Worm (Caenorhabditis elegans) whole organism, early embryonic: ENCODE data around the gene T05B4.13.

ENCODE experiments used
- aly-1 ChIP-seq: sonication (generic microtip); optimal IDR thresholded peaks from 2 replicates; lab custom pipeline; 2016; ENCODE audit warnings: missing genetic modification characterization, missing compliant biosample characterization
- ama-1 ChIP-seq: fragments of 150-350 bp; optimal IDR thresholded peaks from 2 replicates; lab custom pipeline; 2014
- ceh-36 ChIP-seq: sonication (generic microtip); optimal IDR thresholded peaks from 2 replicates; lab custom pipeline; 2016; ENCODE audit warnings: missing genetic modification characterization, inconsistent platforms, missing compliant biosample characterization
- ets-7 ChIP-seq: sonication (generic microtip); optimal IDR thresholded peaks from 2 replicates; lab custom pipeline; 2016; ENCODE audit warnings: missing genotype, missing genetic modification characterization, missing compliant biosample characterization
- flt-1 ChIP-seq: fragments of 200-800 bp; sonication (Bioruptor generic); IDR thresholded peaks from 2 replicates; pipeline ENCODE4 v1.3.6; 2022; ENCODE audit warnings: missing genetic modification characterization, missing compliant biosample characterization
- hmg-4 ChIP-seq: fragments of 200-800 bp; sonication (Bioruptor generic); optimal IDR thresholded peaks from 2 replicates; lab custom pipeline; 2018; ENCODE audit warnings: mild to moderate bottlenecking, missing genetic modification characterization, missing compliant biosample characterization
- pes-1 ChIP-seq: fragments of 200-800 bp; sonication (Bioruptor generic); IDR thresholded peaks from 2 replicates; pipeline ENCODE4 v1.3.6; 2022; ENCODE audit warnings: missing genetic modification reagents, missing genetic modification characterization, missing compliant biosample characterization
- sea-1 ChIP-seq: fragments of 200-800 bp; sonication (Bioruptor generic); conservative IDR thresholded peaks from 2 replicates; pipeline ENCODE4 v1.3.6; 2022; ENCODE audit warnings: missing genetic modification characterization, missing compliant biosample characterization
- tbx-11 ChIP-seq: fragments of 200-800 bp; sonication (Bioruptor generic); IDR thresholded peaks from 2 replicates; pipeline ENCODE4 v1.3.6; 2022; ENCODE audit warnings: missing genetic modification characterization, missing compliant biosample characterization
- tbx-37 ChIP-seq: fragments of 200-800 bp; sonication (Bioruptor generic); conservative IDR thresholded peaks from 2 replicates; pipeline ENCODE4 v1.3.6; 2022; ENCODE audit warnings: missing genetic modification reagents, missing genetic modification characterization, missing compliant biosample characterization
- tra-4 ChIP-seq: sonication (generic microtip); optimal IDR thresholded peaks from 2 replicates; lab custom pipeline; 2017; ENCODE audit warnings: missing genetic modification characterization, missing compliant biosample characterization

ce11 chrV:4138688-4139087, 11.4 kb upstream of the T05B4.13 start, which contains the start of gene lgc-29:
- no peak for TF ChIP-seq flt-1
- TF ChIP-seq aly-1 (tag; lab: Kevin White, UChicago): no peak
- TF ChIP-seq ets-7 (tag; lab: Kevin White, UChicago): no peak
- TF ChIP-seq tra-4 (tag; lab: Kevin White, UChicago): no peak
- TF ChIP-seq ama-1 (lab: Kevin White, UChicago): no peak
- TF ChIP-seq hmg-4 (GFP tag; lab: Kevin White, UChicago): no peak
- no peak for TF ChIP-seq ceh-36 (tag; lab: Kevin White, UChicago)
- no peak for TF ChIP-seq sea-1 (GFP tag; lab: Robert Waterston, UW)
- TF ChIP-seq tbx-37: no peak
- TF ChIP-seq tbx-11 (GFP tag; lab: Robert Waterston, UW): no peak
- TF ChIP-seq pes-1 (GFP tag; lab: Robert Waterston, UW): no peak
